Worm (Caenorhabditis elegans) whole organism, L3 larva: ENCODE data around the gene chil-10.

Experiments
- aly-2 ChIP-seq: fragments of 150-350 bp; optimal IDR thresholded peaks from 2 replicates; lab custom pipeline; 2014; ENCODE audit warnings: missing biosample characterization, missing genetic modification characterization
- ama-1 ChIP-seq: fragments of 150-350 bp; optimal IDR thresholded peaks from 2 replicates; lab custom pipeline; 2018
- ceh-28 ChIP-seq: fragments of 150-350 bp; optimal IDR thresholded peaks from 2 replicates; lab custom pipeline; 2014; ENCODE audit warnings: missing biosample characterization, missing genetic modification reagents, missing genetic modification characterization
- ceh-82 ChIP-seq: fragments of 150-350 bp; optimal IDR thresholded peaks from 2 replicates; lab custom pipeline; 2014; ENCODE audit warnings: missing biosample characterization, missing genetic modification characterization
- daf-12 ChIP-seq: fragments of 150-350 bp; optimal IDR thresholded peaks from 2 replicates; lab custom pipeline; 2014; ENCODE audit warnings: missing biosample characterization, missing genetic modification reagents, missing genetic modification characterization
- elt-1 ChIP-seq: fragments of 150-350 bp; optimal IDR thresholded peaks from 2 replicates; lab custom pipeline; 2014; ENCODE audit warnings: missing biosample characterization, missing genetic modification characterization
- elt-2 ChIP-seq: sonication (generic microtip); optimal IDR thresholded peaks from 2 replicates; lab custom pipeline; 2016; ENCODE audit warnings: missing genetic modification reagents, mild to moderate bottlenecking, missing genetic modification characterization, missing compliant biosample characterization
- fkh-10 ChIP-seq: sonication (generic microtip); optimal IDR thresholded peaks from 2 replicates; lab custom pipeline; 2017; ENCODE audit warnings: missing biosample characterization, missing genetic modification reagents, missing genetic modification characterization
- hmg-11 ChIP-seq: sonication (generic microtip); optimal IDR thresholded peaks from 2 replicates; lab custom pipeline; 2016; ENCODE audit warnings: missing genetic modification characterization, missing compliant biosample characterization
- jun-1 ChIP-seq: fragments of 150-350 bp; optimal IDR thresholded peaks from 2 replicates; lab custom pipeline; 2014; ENCODE audit warnings: missing biosample characterization, missing genetic modification reagents, missing genetic modification characterization
- lin-15B ChIP-seq: fragments of 150-350 bp; optimal IDR thresholded peaks from 2 replicates; lab custom pipeline; 2014; ENCODE audit warnings: missing biosample characterization, missing genetic modification characterization
- lin-39 ChIP-seq: fragments of 150-350 bp; optimal IDR thresholded peaks from 2 replicates; lab custom pipeline; 2018; ENCODE audit warnings: missing biosample characterization, missing genetic modification reagents, missing genetic modification characterization
- lsy-12 ChIP-seq: sonication (generic microtip); optimal IDR thresholded peaks from 2 replicates; lab custom pipeline; 2016; ENCODE audit warnings: mild to moderate bottlenecking, missing genetic modification characterization, missing compliant biosample characterization
- mdl-1 ChIP-seq: fragments of 150-350 bp; optimal IDR thresholded peaks from 2 replicates; lab custom pipeline; 2014; ENCODE audit warnings: missing biosample characterization, missing genetic modification characterization
- nfya-1 ChIP-seq: sonication (generic microtip); optimal IDR thresholded peaks from 2 replicates; lab custom pipeline; 2017; ENCODE audit warnings: missing genetic modification characterization, mild to moderate bottlenecking, missing compliant biosample characterization, antibody characterized with exemption, moderate library complexity; ENCODE audit not compliant: insufficient read depth
- nhr-23 ChIP-seq: fragments of 150-350 bp; optimal IDR thresholded peaks from 2 replicates; lab custom pipeline; 2014; ENCODE audit warnings: missing biosample characterization, missing genetic modification reagents, missing genetic modification characterization
- nhr-25 ChIP-seq: sonication (generic microtip); optimal IDR thresholded peaks from 2 replicates; lab custom pipeline; 2017; ENCODE audit warnings: missing biosample characterization, missing genetic modification characterization
- nhr-28 ChIP-seq: fragments of 150-350 bp; optimal IDR thresholded peaks from 2 replicates; lab custom pipeline; 2014; ENCODE audit warnings: missing biosample characterization, missing genetic modification characterization
- nhr-77 ChIP-seq: fragments of 150-350 bp; optimal IDR thresholded peaks from 2 replicates; lab custom pipeline; 2014; ENCODE audit warnings: missing biosample characterization, missing genetic modification characterization
- sea-2 ChIP-seq: fragments of 150-350 bp; sonication (generic microtip); optimal IDR thresholded peaks from 4 replicates; lab custom pipeline; 2014; ENCODE audit warnings: missing biosample characterization, missing genetic modification reagents, missing genetic modification characterization
- skn-1 ChIP-seq: fragments of 150-350 bp; optimal IDR thresholded peaks from 2 replicates; lab custom pipeline; 2014; ENCODE audit warnings: missing biosample characterization, missing genetic modification characterization
- snpc-4 ChIP-seq: fragments of 150-350 bp; optimal IDR thresholded peaks from 2 replicates; lab custom pipeline; 2014; ENCODE audit warnings: missing biosample characterization, missing genetic modification characterization
- tbx-2 ChIP-seq: sonication (generic microtip); optimal IDR thresholded peaks from 2 replicates; lab custom pipeline; 2016; ENCODE audit warnings: mild to moderate bottlenecking, missing genetic modification characterization, missing compliant biosample characterization
- unc-39 ChIP-seq: sonication (generic microtip); optimal IDR thresholded peaks from 4 replicates; lab custom pipeline; 2017; ENCODE audit warnings: missing biosample characterization, missing genetic modification characterization
- zag-1 ChIP-seq: fragments of 150-350 bp; optimal IDR thresholded peaks from 2 replicates; lab custom pipeline; 2014; ENCODE audit warnings: missing biosample characterization, missing genetic modification characterization

Gene chil-10

DNA sequence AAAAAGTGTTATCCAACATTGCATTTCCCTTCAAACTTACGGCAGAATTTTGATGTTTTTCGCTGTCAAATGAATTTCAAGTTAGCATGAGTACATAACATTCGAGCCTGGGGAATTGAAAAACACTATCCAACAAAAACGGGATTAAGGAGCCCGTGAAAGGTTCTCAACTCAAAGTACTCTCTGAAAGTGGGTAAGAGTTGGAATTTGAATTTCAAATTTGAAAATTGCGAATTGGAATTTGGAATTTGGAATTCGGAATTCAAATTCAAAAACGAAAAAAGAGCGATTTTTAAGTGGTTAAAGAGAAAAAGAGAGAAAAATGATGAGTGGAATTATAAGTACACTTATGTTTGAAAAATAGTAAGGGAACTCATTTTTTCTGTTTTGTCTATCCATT lies 33.6 kb downstream of the chil-10 start, which contains the start of the genes C09E10.3 and dgk-1:
Gene C09E10.3 (minus strand): TSS at position 101 of the 400 bp plus-strand sequence.
Gene dgk-1 (minus strand): TSS at position 183 of the 400 bp plus-strand sequence.
- no peak for TF ChIP-seq lin-39
- TF ChIP-seq aly-2 (tag; lab: Kevin White, UChicago) = no peak
- TF ChIP-seq ama-1 (lab: Kevin White, UChicago) = no peak
- no peak for TF ChIP-seq unc-39
- TF ChIP-seq, all 47 proteins: peak for 0

DNA sequence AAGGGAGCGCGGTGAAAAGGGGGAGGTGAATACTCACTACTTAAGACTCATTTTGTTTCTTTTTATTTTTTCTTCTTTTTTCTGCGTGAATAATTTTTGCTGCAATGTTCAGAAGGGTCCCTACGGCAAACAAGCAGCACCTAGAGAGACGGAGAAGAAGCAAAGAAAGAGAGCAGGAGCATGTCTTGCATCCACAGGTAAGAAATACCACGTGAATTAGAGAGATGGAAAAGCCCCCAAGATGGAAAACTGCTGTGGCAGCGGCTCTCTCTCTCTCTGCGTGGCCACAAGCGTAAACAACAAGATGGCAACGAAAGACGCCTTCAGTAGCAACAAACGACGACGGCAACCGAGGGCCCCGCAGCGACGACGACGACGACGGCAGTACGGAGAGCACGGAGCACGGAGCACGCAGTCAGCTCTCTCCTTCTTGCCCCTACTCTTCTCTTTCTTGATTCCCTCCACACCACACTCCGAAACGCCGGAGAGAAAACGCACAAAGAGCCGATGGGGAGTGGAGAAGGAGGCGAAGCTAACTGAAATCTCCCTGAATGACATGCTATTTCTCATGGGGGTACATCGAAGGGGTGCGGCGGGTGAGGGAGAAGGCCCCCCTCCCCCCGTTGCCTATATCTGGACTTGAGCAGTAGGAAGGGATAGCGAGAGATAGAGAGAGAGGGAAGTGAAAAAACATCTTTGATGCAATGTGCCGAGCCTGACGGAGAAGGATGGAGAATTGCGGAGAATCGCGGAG lies 35.1 kb downstream of the chil-10 start:
- peak; percentile 27 for TF ChIP-seq elt-1 (tag; lab: Kevin White, UChicago)
- peak; percentile 3 for TF ChIP-seq zag-1 (tag; lab: Kevin White, UChicago)
- no peak for TF ChIP-seq daf-12 (tag; lab: Kevin White, UChicago)
- TF ChIP-seq skn-1 = no peak
- peak; percentile 60 for TF ChIP-seq fkh-10 (GFP tag; lab: Kevin White, UChicago)
- TF ChIP-seq nfya-1 = peak; percentile 62
- TF ChIP-seq ceh-82 = no peak
- TF ChIP-seq snpc-4 (tag; lab: Kevin White, UChicago) = peak; percentile 55
- TF ChIP-seq aly-2 (tag; lab: Kevin White, UChicago) = no peak
- TF ChIP-seq tbx-2 (tag; lab: Kevin White, UChicago) = peak; percentile 51
- peak; percentile 57 for TF ChIP-seq hmg-11
- TF ChIP-seq sea-2 = peak; percentile 32
- TF ChIP-seq lin-39 = peak; percentile 15
- peak; percentile 49 for TF ChIP-seq mdl-1 (tag; lab: Kevin White, UChicago)
- peak; percentile 4 for TF ChIP-seq ceh-28 (tag; lab: Kevin White, UChicago)
- TF ChIP-seq, all 47 proteins: peak for 11

DNA sequence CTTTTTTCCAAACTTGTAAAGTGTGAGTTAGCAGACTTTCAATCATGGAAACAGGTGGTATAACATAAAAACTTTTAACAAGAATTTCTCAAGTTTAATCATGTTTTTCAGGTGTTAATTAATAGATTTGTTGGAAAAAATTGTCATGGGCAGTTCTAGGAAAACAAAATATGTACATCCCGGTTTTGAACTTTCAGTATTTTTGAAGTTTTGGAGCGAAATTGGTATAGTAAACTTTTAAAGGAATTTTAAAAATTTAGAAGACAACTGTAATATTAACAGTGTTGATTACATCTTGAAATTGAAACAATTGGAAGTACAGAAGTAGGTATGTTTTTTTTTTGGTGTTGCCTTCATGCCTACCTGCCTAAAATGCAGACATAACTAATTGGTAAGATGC lies 37.0 kb downstream of the chil-10 start:
- no peak for TF ChIP-seq nhr-25
- TF ChIP-seq lin-15B (tag; lab: Kevin White, UChicago) = no peak

DNA sequence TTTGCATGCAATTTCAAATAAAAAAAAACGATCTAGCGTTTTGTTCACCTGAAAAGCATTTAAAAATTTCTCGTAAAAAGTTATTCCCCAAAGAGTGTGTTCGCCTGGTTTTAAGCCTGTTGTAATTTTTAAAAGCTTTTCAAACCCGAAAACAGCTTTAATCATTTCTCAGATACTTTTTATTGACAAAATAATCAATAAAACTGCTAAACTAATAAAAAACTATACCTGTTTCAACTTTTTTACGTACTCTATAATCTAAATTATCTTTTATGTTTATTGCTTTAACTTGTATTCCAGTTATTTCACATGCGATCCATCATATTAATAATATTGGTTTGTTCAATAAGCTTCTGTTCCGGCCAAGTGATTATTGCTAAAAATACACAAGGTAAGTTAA lies 46.4 kb downstream of the chil-10 start, which contains the start of gene cutl-21:
Gene cutl-21 (plus strand): TSS at position 301 of the 400 bp plus-strand sequence.
- TF ChIP-seq jun-1 (no peak), lsy-12 (tag; lab: Kevin White, UChicago) (no peak), nhr-28 (tag; lab: Kevin White, UChicago) (no peak), skn-1 (no peak), nhr-77 (tag; lab: Kevin White, UChicago) (no peak), daf-12 (tag; lab: Kevin White, UChicago) (no peak), elt-1 (tag; lab: Kevin White, UChicago) (no peak)

DNA sequence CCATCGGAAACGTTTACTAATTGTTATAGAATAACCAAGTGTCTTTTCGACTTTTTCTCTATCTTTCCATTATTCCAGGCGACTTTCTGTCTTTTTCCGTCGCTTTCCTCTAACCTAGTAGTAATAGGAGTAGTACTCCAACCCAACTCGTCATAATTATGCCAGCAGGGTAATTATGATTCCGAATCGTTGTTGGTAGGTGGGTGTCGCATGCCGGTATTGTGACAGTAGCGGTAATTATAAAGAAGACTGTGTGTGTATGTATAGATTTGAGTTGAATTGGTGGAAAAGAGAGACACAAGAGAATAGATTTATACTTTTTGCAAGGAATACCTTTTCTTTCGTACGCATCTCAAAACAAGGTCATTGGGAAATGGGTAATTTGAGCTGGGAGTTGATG lies 47.3 kb downstream of the chil-10 start:
- TF ChIP-seq nhr-23 (tag; lab: Kevin White, UChicago) = peak; percentile 28
- no peak for TF ChIP-seq nfya-1

DNA sequence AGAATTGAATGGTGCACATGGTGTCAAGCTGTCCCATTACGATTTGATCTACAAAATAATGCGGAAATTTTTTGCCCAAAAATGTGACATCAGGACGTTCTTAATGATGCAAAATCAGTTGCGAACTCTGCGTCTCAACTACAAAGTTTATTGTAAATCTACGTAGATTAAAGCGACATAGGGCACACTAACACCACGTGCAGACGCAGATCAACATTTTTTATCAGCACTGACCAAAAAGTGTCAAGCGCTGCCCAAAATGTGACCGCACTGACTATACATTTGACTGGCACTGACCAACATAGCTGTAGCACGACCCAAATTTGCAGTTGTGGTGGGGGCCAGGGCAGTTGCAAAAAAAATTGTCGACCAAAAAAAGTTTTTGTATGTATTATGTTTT lies 51.8 kb downstream of the chil-10 start:
- TF ChIP-seq elt-2 (tag; lab: Kevin White, UChicago) (peak; percentile 59), zag-1 (tag; lab: Kevin White, UChicago) (no peak)
